Worm (Caenorhabditis elegans) whole organism, L2 larva: ENCODE results near the gene Y45F3A.8.

Source experiments
- C34F6.9 ChIP-seq: fragments of 150-350 bp; optimal IDR thresholded peaks from 2 replicates; lab custom pipeline; 2014; ENCODE audit warnings: missing biosample characterization, missing genetic modification characterization
- F13H6.1 ChIP-seq: sonication (generic microtip); optimal IDR thresholded peaks from 2 replicates; lab custom pipeline; 2016; ENCODE audit warnings: missing genetic modification characterization, missing compliant biosample characterization
- ZK546.5 ChIP-seq: sonication (generic microtip); optimal IDR thresholded peaks from 2 replicates; lab custom pipeline; 2017; ENCODE audit warnings: missing biosample characterization, missing genetic modification characterization
- alr-1 ChIP-seq: fragments of 150-350 bp; optimal IDR thresholded peaks from 2 replicates; lab custom pipeline; 2014; ENCODE audit warnings: missing biosample characterization, missing genetic modification characterization
- aly-2 ChIP-seq: fragments of 150-350 bp; optimal IDR thresholded peaks from 2 replicates; lab custom pipeline; 2014; ENCODE audit warnings: missing biosample characterization, missing genetic modification characterization
- blmp-1 ChIP-seq: sonication (generic microtip); optimal IDR thresholded peaks from 2 replicates; lab custom pipeline; 2017; ENCODE audit warnings: missing genetic modification characterization, mild to moderate bottlenecking, missing compliant biosample characterization, antibody characterized with exemption, moderate library complexity; ENCODE audit not compliant: insufficient read depth
- ceh-16 ChIP-seq: fragments of 150-350 bp; optimal IDR thresholded peaks from 2 replicates; lab custom pipeline; 2014; ENCODE audit warnings: missing biosample characterization, missing genetic modification characterization
- crh-2 ChIP-seq: sonication (generic microtip); optimal IDR thresholded peaks from 2 replicates; lab custom pipeline; 2017; ENCODE audit warnings: missing biosample characterization, missing genetic modification characterization
- dmd-4 ChIP-seq: sonication (generic microtip); optimal IDR thresholded peaks from 2 replicates; lab custom pipeline; 2017; ENCODE audit warnings: missing biosample characterization, missing genetic modification characterization
- egl-27 ChIP-seq: sonication (generic microtip); optimal IDR thresholded peaks from 3 replicates; lab custom pipeline; 2017; ENCODE audit warnings: missing biosample characterization, missing genetic modification reagents, missing genetic modification characterization
- elt-3 ChIP-seq: sonication (generic microtip); optimal IDR thresholded peaks from 2 replicates; lab custom pipeline; 2017; ENCODE audit warnings: missing biosample characterization, missing genetic modification characterization
- fos-1 ChIP-seq: fragments of 150-350 bp; optimal IDR thresholded peaks from 2 replicates; lab custom pipeline; 2014; ENCODE audit warnings: missing biosample characterization, missing genetic modification characterization
- gmeb-1 ChIP-seq: fragments of 150-350 bp; optimal IDR thresholded peaks from 2 replicates; lab custom pipeline; 2014; ENCODE audit warnings: missing biosample characterization, missing genetic modification characterization
- lin-11 ChIP-seq: fragments of 150-350 bp; sonication (generic microtip); optimal IDR thresholded peaks from 2 replicates; lab custom pipeline; 2014; ENCODE audit warnings: missing biosample characterization, missing genetic modification characterization, inconsistent platforms, mixed read lengths
- lin-13 ChIP-seq: fragments of 150-350 bp; optimal IDR thresholded peaks from 2 replicates; lab custom pipeline; 2014; ENCODE audit warnings: missing biosample characterization, missing genetic modification reagents, missing genetic modification characterization
- lin-39 ChIP-seq: fragments of 150-350 bp; optimal IDR thresholded peaks from 2 replicates; lab custom pipeline; 2014; ENCODE audit warnings: missing biosample characterization, missing genetic modification reagents, missing genetic modification characterization
- lsy-2 ChIP-seq, 2 experiments: fragments of 150-350 bp in 1 of 2; sonication (generic microtip) in 1 of 2; optimal IDR thresholded peaks; 2 replicates each; lab custom pipeline; 2014 to 2017; ENCODE audit warnings: missing biosample characterization in 2 of 2, missing genetic modification characterization in 2 of 2
- mab-5 ChIP-seq: fragments of 150-350 bp; optimal IDR thresholded peaks from 2 replicates; lab custom pipeline; 2014; ENCODE audit warnings: missing biosample characterization, missing genetic modification characterization
- mbf-1 ChIP-seq: sonication (generic microtip); optimal IDR thresholded peaks from 2 replicates; lab custom pipeline; 2017; ENCODE audit warnings: missing biosample characterization, missing genetic modification characterization
- mdl-1 ChIP-seq, 2 experiments: fragments of 150-350 bp in 1 of 2; sonication (generic microtip) in 1 of 2; optimal IDR thresholded peaks; 2 replicates each; lab custom pipeline; 2017; ENCODE audit warnings: missing biosample characterization in 2 of 2, missing genetic modification characterization in 2 of 2
- nhr-10 ChIP-seq: sonication (generic microtip); optimal IDR thresholded peaks from 2 replicates; lab custom pipeline; 2017; ENCODE audit warnings: missing biosample characterization, missing genetic modification characterization
- nhr-12 ChIP-seq: fragments of 150-350 bp; optimal IDR thresholded peaks from 2 replicates; lab custom pipeline; 2014; ENCODE audit warnings: missing biosample characterization, missing genetic modification characterization
- nhr-21 ChIP-seq: fragments of 150-350 bp; optimal IDR thresholded peaks from 2 replicates; lab custom pipeline; 2014; ENCODE audit warnings: missing biosample characterization, missing genetic modification characterization
- nhr-23 ChIP-seq: fragments of 150-350 bp; optimal IDR thresholded peaks from 2 replicates; lab custom pipeline; 2014; ENCODE audit warnings: missing biosample characterization, missing genetic modification reagents, missing genetic modification characterization
- nhr-237 ChIP-seq: fragments of 150-350 bp; optimal IDR thresholded peaks from 2 replicates; lab custom pipeline; 2014; ENCODE audit warnings: missing biosample characterization, missing genetic modification characterization
- nhr-25 ChIP-seq: fragments of 150-350 bp; sonication (generic microtip); optimal IDR thresholded peaks from 3 replicates; lab custom pipeline; 2014; ENCODE audit warnings: missing biosample characterization, missing genetic modification characterization
- nhr-6 ChIP-seq: fragments of 150-350 bp; optimal IDR thresholded peaks from 2 replicates; lab custom pipeline; 2014; ENCODE audit warnings: missing biosample characterization, missing genetic modification characterization
- nhr-77 ChIP-seq: fragments of 150-350 bp; optimal IDR thresholded peaks from 2 replicates; lab custom pipeline; 2014; ENCODE audit warnings: missing biosample characterization, missing genetic modification characterization
- skn-1 ChIP-seq: sonication (generic microtip); optimal IDR thresholded peaks from 2 replicates; lab custom pipeline; 2017; ENCODE audit warnings: missing biosample characterization, missing genetic modification characterization
- sma-3 ChIP-seq: sonication (generic microtip); optimal IDR thresholded peaks from 2 replicates; lab custom pipeline; 2016; ENCODE audit warnings: missing genetic modification reagents, missing genetic modification characterization, missing compliant biosample characterization
- sma-9 ChIP-seq, 2 experiments: fragments of 150-350 bp in 1 of 2; sonication (generic microtip) in 1 of 2; optimal IDR thresholded peaks; 2 replicates each; lab custom pipeline; 2014 to 2016; ENCODE audit warnings: missing genetic modification characterization in 2 of 2, mild to moderate bottlenecking in 1 of 2, missing biosample characterization in 1 of 2, missing compliant biosample characterization in 1 of 2, missing genetic modification reagents in 1 of 2, moderate library complexity in 1 of 2
- unc-55 ChIP-seq: fragments of 150-350 bp; sonication (generic microtip); optimal IDR thresholded peaks from 3 replicates; lab custom pipeline; 2014; ENCODE audit warnings: missing biosample characterization, missing genetic modification reagents, missing genetic modification characterization
- zag-1 ChIP-seq: fragments of 150-350 bp; optimal IDR thresholded peaks from 2 replicates; lab custom pipeline; 2014; ENCODE audit warnings: missing biosample characterization, missing genetic modification characterization
- ztf-1 ChIP-seq: fragments of 200-800 bp; sonication (Bioruptor generic); conservative IDR thresholded peaks from 2 replicates; pipeline ENCODE4 v1.3.6; 2022; ENCODE audit warnings: missing genetic modification characterization, missing compliant biosample characterization

Gene Y45F3A.8

DNA sequence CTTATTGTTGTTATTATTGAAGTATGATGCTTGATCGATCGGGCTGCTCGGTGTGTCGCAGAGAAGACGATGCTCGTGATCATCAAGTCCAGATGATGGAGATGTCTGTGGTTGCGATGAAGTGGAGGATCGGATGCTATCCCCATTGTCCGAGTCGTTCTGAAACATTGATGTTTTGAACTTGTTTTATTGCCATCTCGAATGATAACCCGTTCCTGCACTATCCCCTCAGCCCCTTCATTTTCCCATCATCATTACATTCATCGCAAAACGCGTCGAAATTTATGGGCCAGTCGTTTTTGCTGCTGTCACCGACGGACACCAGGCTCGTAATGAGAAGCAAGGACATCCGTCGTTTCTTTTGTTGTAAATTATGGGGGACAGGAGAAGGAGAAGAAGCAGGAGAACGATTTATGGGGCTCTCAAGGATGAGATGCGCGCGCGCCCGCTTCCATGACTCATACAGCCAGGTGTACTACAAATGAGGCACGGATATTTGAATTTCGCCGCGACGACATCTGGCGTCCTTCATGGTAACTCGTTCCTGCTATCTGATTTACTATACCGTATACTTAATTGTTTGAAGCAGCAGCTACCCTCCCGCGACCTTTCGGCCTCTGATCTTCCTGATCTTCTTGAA, 39.4 kb upstream of the Y45F3A.8 start:
- peak; percentile 51 for TF ChIP-seq mab-5 (tag; lab: Kevin White, UChicago)
- TF ChIP-seq nhr-25, result peak; percentile 27
- TF ChIP-seq ztf-1 (GFP tag; lab: Robert Waterston, UW), result no peak

DNA sequence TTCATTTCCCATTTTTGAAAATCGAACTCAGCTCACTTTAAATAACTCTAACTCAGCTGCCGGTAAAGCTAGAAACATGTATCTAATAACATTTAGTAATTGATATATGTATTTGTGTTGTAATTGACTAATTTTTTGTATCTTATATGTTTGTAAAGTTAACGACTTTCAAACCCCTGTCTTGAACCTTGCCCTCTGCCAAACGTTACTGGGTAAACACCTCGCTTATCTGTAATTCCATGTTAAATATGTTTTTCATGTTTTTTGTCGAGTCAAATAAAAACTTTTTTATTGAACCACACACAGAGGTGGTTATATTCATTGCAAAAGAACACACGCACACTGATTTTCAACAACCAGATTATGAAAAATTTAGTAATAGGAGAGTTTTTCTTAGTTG, 37.2 kb upstream of the Y45F3A.8 start:
- no peak for TF ChIP-seq mdl-1 (tag; optimal IDR thresholded peaks at IDR 0.05; lab: Kevin White, UChicago)
- no peak for TF ChIP-seq nhr-25
- TF ChIP-seq lin-39, result peak; percentile 42
- TF ChIP-seq nhr-237 (tag; lab: Kevin White, UChicago), result no peak
- TF ChIP-seq sma-3 (GFP tag; lab: Kevin White, UChicago), result no peak
- peak; percentile 5 for TF ChIP-seq crh-2 (tag; lab: Kevin White, UChicago)
- TF ChIP-seq blmp-1, result no peak

DNA sequence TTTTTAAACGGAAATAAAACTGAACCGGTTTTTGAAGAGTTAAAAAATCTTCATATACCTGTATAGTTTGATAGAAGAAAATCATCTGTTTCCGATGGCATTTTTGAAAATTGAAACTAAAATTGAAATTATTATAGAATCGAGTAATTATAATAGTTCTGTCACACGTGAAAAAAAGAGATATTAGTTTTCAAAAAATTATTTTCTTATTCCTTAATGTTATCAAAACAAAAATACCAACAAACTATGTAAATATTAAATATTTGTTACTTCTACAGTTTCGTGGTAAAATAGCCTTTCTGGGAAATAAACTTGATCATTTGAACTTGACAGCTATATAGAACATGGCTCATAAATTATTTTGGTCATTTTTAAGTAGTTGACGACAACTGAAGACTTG, 36.4 kb upstream of the Y45F3A.8 start, which contains the start of gene swt-4:
Gene swt-4 (minus strand): TSS at position 101 of the 400 bp plus-strand sequence.
- TF ChIP-seq gmeb-1 (tag; lab: Kevin White, UChicago), result no peak
- TF ChIP-seq lin-13 (GFP tag; lab: Kevin White, UChicago), result no peak
- TF ChIP-seq dmd-4 (tag; lab: Kevin White, UChicago), result no peak
- TF ChIP-seq elt-3 (tag; lab: Kevin White, UChicago), result no peak
- TF ChIP-seq nhr-21 (tag; lab: Kevin White, UChicago), result no peak
- no peak for TF ChIP-seq nhr-77 (tag; lab: Kevin White, UChicago)
- TF ChIP-seq ZK546.5 (tag; lab: Kevin White, UChicago), result no peak
- TF ChIP-seq lin-11 (tag; lab: Kevin White, UChicago), result no peak
- TF ChIP-seq mdl-1 (tag; optimal IDR thresholded peaks at IDR 0.05; lab: Kevin White, UChicago), result no peak
- TF ChIP-seq nhr-6 (tag; lab: Kevin White, UChicago), result no peak
- no peak for TF ChIP-seq mbf-1 (tag; lab: Kevin White, UChicago)
- no peak for TF ChIP-seq blmp-1
- TF ChIP-seq nhr-12 (tag; lab: Kevin White, UChicago), result no peak
- no peak for TF ChIP-seq alr-1
- no peak for TF ChIP-seq F13H6.1 (tag; lab: Kevin White, UChicago)

DNA sequence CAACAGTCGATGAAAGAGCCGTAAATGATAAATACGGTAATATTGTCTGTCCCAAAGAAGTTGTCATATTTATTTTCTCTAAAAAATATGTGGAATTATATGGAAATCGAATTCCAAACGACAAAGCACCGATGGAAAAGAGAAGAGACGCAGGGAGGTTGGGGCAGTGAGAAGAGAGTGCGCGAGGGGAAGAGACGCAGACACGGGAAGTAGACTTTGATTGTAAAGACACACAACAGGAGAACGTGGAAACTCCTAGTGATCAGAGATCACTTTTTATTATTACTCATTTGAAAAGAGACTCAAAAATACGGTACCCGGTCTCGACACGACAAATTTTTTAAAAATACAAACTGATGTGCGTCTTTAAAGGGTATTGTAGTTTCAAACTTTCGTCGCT, 35.7 kb upstream of the Y45F3A.8 start:
- peak; percentile 73 for TF ChIP-seq crh-2 (tag; lab: Kevin White, UChicago)
- no peak for TF ChIP-seq skn-1 (tag; lab: Kevin White, UChicago)
- TF ChIP-seq nhr-77 (tag; lab: Kevin White, UChicago), result no peak
- peak; percentile 24 for TF ChIP-seq nhr-25
- no peak for TF ChIP-seq ceh-16 (tag; lab: Kevin White, UChicago)
- TF ChIP-seq C34F6.9 (tag; lab: Kevin White, UChicago), result peak; percentile 41
- peak; percentile 18 to 71 for TF ChIP-seq lsy-2 (tag; optimal IDR thresholded peaks at IDR 0.05; lab: Kevin White, UChicago)
- peak; percentile 74 for TF ChIP-seq sma-9 (GFP tag; optimal IDR thresholded peaks at IDR 0.05; lab: Kevin White, UChicago)
- no peak for TF ChIP-seq sma-9 (tag; optimal IDR thresholded peaks at IDR 0.05; lab: Kevin White, UChicago)
- no peak for TF ChIP-seq ZK546.5 (tag; lab: Kevin White, UChicago)
- TF ChIP-seq aly-2 (tag; lab: Kevin White, UChicago), result no peak
- peak in 1 of 2 experiments; percentile 27 for TF ChIP-seq mdl-1 (tag; optimal IDR thresholded peaks at IDR 0.05; lab: Kevin White, UChicago)
- TF ChIP-seq F13H6.1 (tag; lab: Kevin White, UChicago), result peak; percentile 56
- TF ChIP-seq nhr-237 (tag; lab: Kevin White, UChicago), result no peak
- no peak for TF ChIP-seq mab-5 (tag; lab: Kevin White, UChicago)
- no peak for TF ChIP-seq nhr-10 (tag; lab: Kevin White, UChicago)
- peak; percentile 43 for TF ChIP-seq unc-55 (GFP tag; lab: Kevin White, UChicago)
- TF ChIP-seq fos-1, result no peak
- no peak for TF ChIP-seq nhr-23 (tag; lab: Kevin White, UChicago)
- TF ChIP-seq nhr-12 (tag; lab: Kevin White, UChicago), result no peak
- peak; percentile 21 for TF ChIP-seq nhr-21 (tag; lab: Kevin White, UChicago)
- TF ChIP-seq gmeb-1 (tag; lab: Kevin White, UChicago), result peak; percentile 1
- TF ChIP-seq zag-1 (tag; lab: Kevin White, UChicago), result no peak
- TF ChIP-seq egl-27 (tag; lab: Kevin White, UChicago), result no peak
